Fruit fly (Drosophila melanogaster) whole organism, prepupa: ENCODE measurements around the gene CG3224.

Source experiments
- CG10631 ChIP-seq: fragments of 200-800 bp; sonication (Bioruptor generic); optimal IDR thresholded peaks from 2 replicates; lab custom pipeline; 2016; ENCODE audit warnings: missing biosample characterization, missing genetic modification characterization
- CG10669 ChIP-seq: fragments of 200-800 bp; sonication (Bioruptor generic); optimal IDR thresholded peaks from 3 replicates; lab custom pipeline; 2018; ENCODE audit warnings: missing biosample characterization, mild to moderate bottlenecking, missing genetic modification characterization, moderate library complexity
- CG11294 ChIP-seq: fragments of 200-800 bp; sonication (Bioruptor generic); IDR thresholded peaks from 2 replicates; pipeline ENCODE4 v1.3.6; 2022; ENCODE audit warnings: missing biosample characterization, missing genetic modification characterization
- CG11762 ChIP-seq: fragments of 200-800 bp; sonication (Bioruptor generic); optimal IDR thresholded peaks from 3 replicates; lab custom pipeline; 2016; ENCODE audit warnings: missing biosample characterization, missing genetic modification characterization; ENCODE audit not compliant: insufficient read depth
- CG11902 ChIP-seq: fragments of 200-800 bp; sonication (Bioruptor generic); optimal IDR thresholded peaks from 3 replicates; lab custom pipeline; 2016; ENCODE audit warnings: missing biosample characterization, missing genetic modification characterization
- CG15336 ChIP-seq: fragments of 200-800 bp; sonication (Bioruptor generic); IDR thresholded peaks from 2 replicates; pipeline ENCODE4 v1.3.6; 2022; ENCODE audit warnings: missing biosample characterization, missing genetic modification characterization
- CG16779 ChIP-seq: fragments of 200-800 bp; sonication (Bioruptor generic); optimal IDR thresholded peaks from 3 replicates; lab custom pipeline; 2017; ENCODE audit warnings: missing biosample characterization, mild to moderate bottlenecking, missing genetic modification characterization
- CG3032 ChIP-seq: fragments of 200-800 bp; optimal IDR thresholded peaks from 2 replicates; lab custom pipeline; 2019; ENCODE audit warnings: missing biosample characterization, mild to moderate bottlenecking, missing genetic modification characterization, moderate library complexity
- CG31627 ChIP-seq: fragments of 200-800 bp; sonication (Bioruptor generic); optimal IDR thresholded peaks from 3 replicates; lab custom pipeline; 2016; ENCODE audit warnings: missing biosample characterization, missing genetic modification characterization
- CG32006 ChIP-seq: fragments of 200-800 bp; sonication (Bioruptor generic); optimal IDR thresholded peaks from 3 replicates; lab custom pipeline; 2017; ENCODE audit warnings: missing biosample characterization, mild to moderate bottlenecking, missing genetic modification characterization
- CG34406 ChIP-seq: fragments of 200-800 bp; sonication (Bioruptor generic); optimal IDR thresholded peaks from 3 replicates; lab custom pipeline; 2016; ENCODE audit warnings: missing biosample characterization, missing genetic modification characterization
- CG4318 ChIP-seq: fragments of 200-800 bp; sonication (Bioruptor generic); optimal IDR thresholded peaks from 3 replicates; lab custom pipeline; 2017; ENCODE audit warnings: missing biosample characterization, mild to moderate bottlenecking, missing genetic modification characterization
- CG6792 ChIP-seq: fragments of 200-800 bp; sonication (Bioruptor generic); optimal IDR thresholded peaks from 3 replicates; lab custom pipeline; 2016; ENCODE audit warnings: missing biosample characterization, missing genetic modification characterization
- CG6808 ChIP-seq: fragments of 200-800 bp; sonication (Bioruptor generic); optimal IDR thresholded peaks from 3 replicates; lab custom pipeline; 2017; ENCODE audit warnings: missing biosample characterization, missing genetic modification characterization, mild to moderate bottlenecking, moderate library complexity, missing genetic modification reagents
- CG6854 ChIP-seq: fragments of 200-800 bp; sonication (Bioruptor generic); optimal IDR thresholded peaks from 2 replicates; lab custom pipeline; 2017; ENCODE audit warnings: missing biosample characterization, mild to moderate bottlenecking, missing genetic modification characterization
- CG7368 ChIP-seq: fragments of 200-800 bp; sonication (Bioruptor generic); optimal IDR thresholded peaks from 3 replicates; lab custom pipeline; 2016; ENCODE audit warnings: missing biosample characterization, missing genetic modification characterization
- CG8119 ChIP-seq: fragments of 200-800 bp; sonication (Bioruptor generic); IDR thresholded peaks from 3 replicates; pipeline ENCODE4 v1.3.6; 2022; ENCODE audit warnings: missing biosample characterization, missing genetic modification characterization
- CG8319 ChIP-seq: fragments of 200-800 bp; sonication (Bioruptor generic); optimal IDR thresholded peaks from 3 replicates; lab custom pipeline; 2016; ENCODE audit warnings: missing biosample characterization, missing genetic modification characterization
- CG8632 ChIP-seq: fragments of 200-800 bp; sonication (Bioruptor generic); optimal IDR thresholded peaks from 3 replicates; lab custom pipeline; 2016; ENCODE audit warnings: missing biosample characterization, missing genetic modification characterization
- Eip78C ChIP-seq: fragments of 200-800 bp; sonication (Bioruptor generic); peaks from one replicate; lab custom pipeline; 2016; ENCODE audit warnings: missing biosample characterization, missing genetic modification characterization
- Eip93F ChIP-seq: fragments of 200-800 bp; sonication (Bioruptor generic); optimal IDR thresholded peaks from 2 replicates; lab custom pipeline; 2016; ENCODE audit warnings: missing biosample characterization, mild to moderate bottlenecking, missing genetic modification characterization
- Ets21C ChIP-seq: fragments of 200-800 bp; sonication (Bioruptor generic); optimal IDR thresholded peaks from 3 replicates; lab custom pipeline; 2016; ENCODE audit warnings: missing biosample characterization, missing genetic modification characterization
- Ets96B ChIP-seq: fragments of 200-800 bp; optimal IDR thresholded peaks from 2 replicates; lab custom pipeline; 2019; ENCODE audit warnings: missing biosample characterization, mild to moderate bottlenecking, missing genetic modification characterization, moderate library complexity
- Hr38 ChIP-seq: sonication (Bioruptor generic); optimal IDR thresholded peaks from 2 replicates; lab custom pipeline; 2016; ENCODE audit warnings: missing biosample characterization, missing genetic modification characterization
- Hr39 ChIP-seq: fragments of 200-800 bp; sonication (Bioruptor generic); optimal IDR thresholded peaks from 2 replicates; lab custom pipeline; 2016; ENCODE audit warnings: missing biosample characterization, missing genetic modification characterization
- Hr4 ChIP-seq: fragments of 200-800 bp; sonication (Bioruptor generic); optimal IDR thresholded peaks from 3 replicates; lab custom pipeline; 2016; ENCODE audit warnings: missing biosample characterization, missing genetic modification characterization
- Lpt ChIP-seq: fragments of 200-800 bp; sonication (Bioruptor generic); optimal IDR thresholded peaks from 3 replicates; lab custom pipeline; 2016; ENCODE audit warnings: missing biosample characterization, missing genetic modification characterization
- Met ChIP-seq: fragments of 200-800 bp; sonication (Bioruptor generic); optimal IDR thresholded peaks from 3 replicates; lab custom pipeline; 2016; ENCODE audit warnings: missing biosample characterization, missing genetic modification characterization
- OdsH ChIP-seq: fragments of 200-800 bp; sonication (Bioruptor generic); optimal IDR thresholded peaks from 3 replicates; lab custom pipeline; 2016; ENCODE audit warnings: missing biosample characterization, missing genetic modification characterization
- Smox ChIP-seq: fragments of 200-800 bp; sonication (Bioruptor generic); optimal IDR thresholded peaks from 3 replicates; lab custom pipeline; 2016; ENCODE audit warnings: missing biosample characterization, missing genetic modification characterization
- Sox14 ChIP-seq: fragments of 200-800 bp; sonication (Bioruptor generic); optimal IDR thresholded peaks from 3 replicates; lab custom pipeline; 2016; ENCODE audit warnings: missing biosample characterization, missing genetic modification characterization
- Sox15 ChIP-seq: fragments of 200-800 bp; sonication (Bioruptor generic); optimal IDR thresholded peaks from 3 replicates; lab custom pipeline; 2016; ENCODE audit warnings: missing biosample characterization, missing genetic modification characterization
- achi ChIP-seq: fragments of 200-800 bp; sonication (Bioruptor generic); optimal IDR thresholded peaks from 3 replicates; lab custom pipeline; 2016; ENCODE audit warnings: missing biosample characterization, missing genetic modification characterization
- cyc ChIP-seq: fragments of 200-800 bp; sonication (Bioruptor generic); optimal IDR thresholded peaks from 3 replicates; lab custom pipeline; 2016; ENCODE audit warnings: missing biosample characterization, missing genetic modification characterization
- dac ChIP-seq: fragments of 200-800 bp; sonication (Bioruptor generic); optimal IDR thresholded peaks from 2 replicates; lab custom pipeline; 2017; ENCODE audit warnings: missing biosample characterization, mild to moderate bottlenecking, missing genetic modification characterization
- dsx ChIP-seq: fragments of 200-800 bp; optimal IDR thresholded peaks from 3 replicates; lab custom pipeline; 2019; ENCODE audit warnings: missing biosample characterization, mild to moderate bottlenecking, missing genetic modification characterization, moderate library complexity; ENCODE audit not compliant: poor library complexity, severe bottlenecking
- eg ChIP-seq: fragments of 200-800 bp; sonication (Bioruptor generic); IDR thresholded peaks from 3 replicates; pipeline ENCODE4 v1.3.6; 2022; ENCODE audit warnings: missing biosample characterization, missing genetic modification characterization
- esn ChIP-seq: fragments of 200-800 bp; sonication (Bioruptor generic); optimal IDR thresholded peaks from 2 replicates; lab custom pipeline; 2016; ENCODE audit warnings: missing biosample characterization, mild to moderate bottlenecking, missing genetic modification characterization, moderate library complexity
- fd59A ChIP-seq: fragments of 200-800 bp; sonication (Bioruptor generic); optimal IDR thresholded peaks from 2 replicates; lab custom pipeline; 2017; ENCODE audit warnings: missing biosample characterization, mild to moderate bottlenecking, missing genetic modification characterization, missing genetic modification reagents
- fkh ChIP-seq: fragments of 200-800 bp; sonication (Bioruptor generic); optimal IDR thresholded peaks from 3 replicates; lab custom pipeline; 2017; ENCODE audit warnings: missing biosample characterization, mild to moderate bottlenecking, missing genetic modification characterization, moderate library complexity
- lz ChIP-seq: fragments of 200-800 bp; sonication (Bioruptor generic); optimal IDR thresholded peaks from 3 replicates; lab custom pipeline; 2016; ENCODE audit warnings: missing biosample characterization, missing genetic modification characterization
- net ChIP-seq: fragments of 200-800 bp; sonication (Bioruptor generic); optimal IDR thresholded peaks from 3 replicates; lab custom pipeline; 2016; ENCODE audit warnings: missing biosample characterization, missing genetic modification characterization
- pdm3 ChIP-seq: fragments of 200-800 bp; sonication (Bioruptor generic); optimal IDR thresholded peaks from 3 replicates; lab custom pipeline; 2016; ENCODE audit warnings: missing biosample characterization, missing genetic modification characterization
- salr ChIP-seq, 2 experiments: fragments of 200-800 bp; sonication (Bioruptor generic); optimal IDR thresholded peaks; 3 replicates each; lab custom pipeline; 2016 to 2018; ENCODE audit warnings: missing biosample characterization in 2 of 2, missing genetic modification characterization in 2 of 2, mild to moderate bottlenecking in 1 of 2
- ss ChIP-seq, 2 experiments: fragments of 200-800 bp; sonication (Bioruptor generic); optimal IDR thresholded peaks; 2 replicates in 1 of 2; 3 replicates in 1 of 2; lab custom pipeline; 2017 to 2018; ENCODE audit warnings: mild to moderate bottlenecking in 2 of 2, missing biosample characterization in 2 of 2, missing genetic modification characterization in 2 of 2, moderate library complexity in 1 of 2
- svp ChIP-seq: fragments of 200-800 bp; sonication (Bioruptor generic); peaks from one replicate; lab custom pipeline; 2016; ENCODE audit warnings: missing biosample characterization, missing genetic modification characterization
- topi ChIP-seq: fragments of 200-800 bp; sonication (Bioruptor generic); optimal IDR thresholded peaks from 3 replicates; lab custom pipeline; 2016; ENCODE audit warnings: missing biosample characterization, missing genetic modification characterization
- vri ChIP-seq: fragments of 200-800 bp; sonication (Bioruptor generic); optimal IDR thresholded peaks from 3 replicates; lab custom pipeline; 2016; ENCODE audit warnings: missing biosample characterization, mild to moderate bottlenecking, missing genetic modification characterization

The CG3224 gene

dm6 chrX:6654198-6654831 is 6.9 kb downstream of the CG3224 start, which contains the start of the genes CG3226 and Cdc7 (continued):
- TF ChIP-seq net (peak; percentile 70), Sox14 (GFP tag; lab: Kevin White, UChicago) (peak; percentile 53), topi (peak; percentile 70), CG11294 (no peak), CG7368 (peak; percentile 60), Smox (peak; percentile 56), CG6808 (GFP tag; lab: Kevin White, UChicago) (peak; percentile 74), CG15336 (GFP tag; lab: Robert Waterston, UW) (no peak), vri (GFP tag; lab: Kevin White, UChicago) (peak; percentile 59), CG8119 (no peak), Hr39 (GFP tag; lab: Kevin White, UChicago) (peak; percentile 30), Hr4 (no peak), CG11762 (GFP tag; lab: Kevin White, UChicago) (peak; percentile 32), CG10631 (peak; percentile 46), Met (GFP tag; lab: Kevin White, UChicago) (peak; percentile 72), dac (peak; percentile 22), Ets21C (no peak), Eip78C (GFP tag; lab: Kevin White, UChicago) (peak; percentile 91), cyc (GFP tag; lab: Kevin White, UChicago) (peak; percentile 57), CG32006 (GFP tag; lab: Kevin White, UChicago) (peak; percentile 42), CG8319 (GFP tag; lab: Kevin White, UChicago) (peak; percentile 55)
- TF ChIP-seq, all 60 proteins: peak for 50

dm6 chrX:6646846-6647245 is 14.4 kb downstream of the CG3224 start:
- peak; percentile 13 for TF ChIP-seq CG31627 (GFP tag; lab: Kevin White, UChicago)
- TF ChIP-seq salr (GFP tag; optimal IDR thresholded peaks at IDR 0.05; lab: Kevin White, UChicago) = peak in 1 of 2 experiments; percentile 6
- peak; percentile 18 for TF ChIP-seq Sox14 (GFP tag; lab: Kevin White, UChicago)
- no peak for TF ChIP-seq CG8319 (GFP tag; lab: Kevin White, UChicago)
- TF ChIP-seq CG8119 = peak; percentile 26; the same call in 1 of the 3 replicates
- TF ChIP-seq dac = no peak
- TF ChIP-seq vri (GFP tag; lab: Kevin White, UChicago) = no peak
- TF ChIP-seq CG4318 (GFP tag; lab: Kevin White, UChicago) = no peak
- peak; percentile 9 for TF ChIP-seq Lpt (GFP tag; lab: Kevin White, UChicago)
- no peak for TF ChIP-seq fkh (GFP tag; lab: Kevin White, UChicago)
- no peak for TF ChIP-seq cyc (GFP tag; lab: Kevin White, UChicago)
- no peak for TF ChIP-seq CG11762 (GFP tag; lab: Kevin White, UChicago)
- no peak for TF ChIP-seq topi
- no peak for TF ChIP-seq Ets21C
- no peak for TF ChIP-seq CG10669 (GFP tag; lab: Kevin White, UChicago)
- peak; percentile 3 for TF ChIP-seq Ets96B (tag; lab: Kevin White, UChicago)
- TF ChIP-seq Sox15 (GFP tag; lab: Kevin White, UChicago) = no peak
- no peak for TF ChIP-seq fd59A (GFP tag; lab: Kevin White, UChicago)
- no peak for TF ChIP-seq CG11902 (GFP tag; lab: Kevin White, UChicago)
- peak; percentile 42; the same call in 1 of the 2 replicates for TF ChIP-seq CG15336 (GFP tag; lab: Robert Waterston, UW)
- peak; percentile 1 for TF ChIP-seq dsx (GFP tag; lab: Kevin White, UChicago)
- TF ChIP-seq lz (GFP tag; lab: Kevin White, UChicago) = no peak
- TF ChIP-seq esn (GFP tag; lab: Kevin White, UChicago) = peak; percentile 12
- no peak for TF ChIP-seq Eip93F (GFP tag; lab: Kevin White, UChicago)
- no peak for TF ChIP-seq CG6854
- TF ChIP-seq CG8632 (GFP tag; lab: Kevin White, UChicago) = no peak
- peak; percentile 64 for TF ChIP-seq svp (GFP tag; lab: Kevin White, UChicago)
- no peak for TF ChIP-seq Met (GFP tag; lab: Kevin White, UChicago)
- peak; percentile 10 for TF ChIP-seq CG3032
- TF ChIP-seq ss (GFP tag; optimal IDR thresholded peaks at IDR 0.05; lab: Kevin White, UChicago) = peak in 1 of 2 experiments; percentile 21
- TF ChIP-seq CG16779 = no peak
- TF ChIP-seq net = no peak
- TF ChIP-seq Eip78C (GFP tag; lab: Kevin White, UChicago) = peak; percentile 73
- no peak for TF ChIP-seq Hr38 (GFP tag; lab: Kevin White, UChicago)
- no peak for TF ChIP-seq eg (GFP tag; lab: Robert Waterston, UW)
- TF ChIP-seq CG6792 (GFP tag; lab: Kevin White, UChicago) = peak; percentile 5
- no peak for TF ChIP-seq pdm3 (GFP tag; lab: Kevin White, UChicago)
- TF ChIP-seq CG34406 (GFP tag; lab: Kevin White, UChicago) = no peak
- TF ChIP-seq CG10631 = peak; percentile 25
- TF ChIP-seq OdsH (GFP tag; lab: Kevin White, UChicago) = peak; percentile 4
- peak; percentile 31 for TF ChIP-seq achi (GFP tag; lab: Kevin White, UChicago)
